Fruit fly (Drosophila melanogaster) whole organism, prepupa: ENCODE data around the gene Fuca.
A peak's percentile ranks its signal among the peaks of the same experiment; 100 is the strongest.

Experiments used
- Blimp-1 ChIP-seq: fragments of 200-800 bp; sonication (Bioruptor generic); optimal IDR thresholded peaks from 3 replicates; lab custom pipeline; 2017; ENCODE audit warnings: missing biosample characterization, missing genetic modification characterization, mild to moderate bottlenecking, moderate library complexity, missing genetic modification reagents
- CG16779 ChIP-seq: fragments of 200-800 bp; sonication (Bioruptor generic); optimal IDR thresholded peaks from 3 replicates; lab custom pipeline; 2017; ENCODE audit warnings: missing biosample characterization, mild to moderate bottlenecking, missing genetic modification characterization
- CG3032 ChIP-seq: fragments of 200-800 bp; optimal IDR thresholded peaks from 2 replicates; lab custom pipeline; 2019; ENCODE audit warnings: missing biosample characterization, mild to moderate bottlenecking, missing genetic modification characterization, moderate library complexity
- CG4318 ChIP-seq: fragments of 200-800 bp; sonication (Bioruptor generic); optimal IDR thresholded peaks from 3 replicates; lab custom pipeline; 2017; ENCODE audit warnings: missing biosample characterization, mild to moderate bottlenecking, missing genetic modification characterization
- CG9139 ChIP-seq: fragments of 200-800 bp; sonication (Bioruptor generic); optimal IDR thresholded peaks from 3 replicates; lab custom pipeline; 2017; ENCODE audit warnings: missing biosample characterization, mild to moderate bottlenecking, missing genetic modification characterization
- Eip75B ChIP-seq: fragments of 200-800 bp; sonication (Bioruptor generic); optimal IDR thresholded peaks from 3 replicates; lab custom pipeline; 2016; ENCODE audit warnings: missing biosample characterization, missing genetic modification characterization
- Eip93F ChIP-seq: fragments of 200-800 bp; sonication (Bioruptor generic); optimal IDR thresholded peaks from 2 replicates; lab custom pipeline; 2016; ENCODE audit warnings: missing biosample characterization, mild to moderate bottlenecking, missing genetic modification characterization
- Hr39 ChIP-seq: fragments of 200-800 bp; sonication (Bioruptor generic); optimal IDR thresholded peaks from 2 replicates; lab custom pipeline; 2016; ENCODE audit warnings: missing biosample characterization, missing genetic modification characterization
- Lpt ChIP-seq: fragments of 200-800 bp; sonication (Bioruptor generic); optimal IDR thresholded peaks from 3 replicates; lab custom pipeline; 2016; ENCODE audit warnings: missing biosample characterization, missing genetic modification characterization
- fd85E ChIP-seq: fragments of 200-800 bp; sonication (Bioruptor generic); optimal IDR thresholded peaks from 3 replicates; lab custom pipeline; 2016; ENCODE audit warnings: missing biosample characterization, missing genetic modification characterization
- fkh ChIP-seq: fragments of 200-800 bp; sonication (Bioruptor generic); optimal IDR thresholded peaks from 3 replicates; lab custom pipeline; 2017; ENCODE audit warnings: missing biosample characterization, mild to moderate bottlenecking, missing genetic modification characterization, moderate library complexity
- spab ChIP-seq: fragments of 200-800 bp; sonication (Bioruptor generic); optimal IDR thresholded peaks from 2 replicates; lab custom pipeline; 2017; ENCODE audit warnings: missing biosample characterization, mild to moderate bottlenecking, missing genetic modification characterization, missing genetic modification reagents
- ss ChIP-seq, 2 experiments: fragments of 200-800 bp; sonication (Bioruptor generic); optimal IDR thresholded peaks; 2 replicates in 1 of 2; 3 replicates in 1 of 2; lab custom pipeline; 2017 to 2018; ENCODE audit warnings: mild to moderate bottlenecking in 2 of 2, missing biosample characterization in 2 of 2, missing genetic modification characterization in 2 of 2, moderate library complexity in 1 of 2

dm6 chr3L:11555662-11556460 is 33.3 kb upstream of the Fuca start:
- no peak for TF ChIP-seq CG16779 (tag; lab: Kevin White, UChicago)
- TF ChIP-seq spab (GFP tag; lab: Kevin White, UChicago) = peak; percentile 48
- TF ChIP-seq CG4318 (GFP tag; lab: Kevin White, UChicago) = peak; percentile 67
- TF ChIP-seq fd85E (GFP tag; lab: Kevin White, UChicago) = no peak
- TF ChIP-seq Lpt (GFP tag; lab: Kevin White, UChicago) = peak; percentile 68
- no peak for TF ChIP-seq Hr39 (GFP tag; lab: Kevin White, UChicago)
- peak; percentile 80 for TF ChIP-seq fkh
- no peak for TF ChIP-seq Blimp-1
- peak; percentile 49 for TF ChIP-seq CG3032
- peak; percentile 40 for TF ChIP-seq CG9139
- peak; percentile 28 for TF ChIP-seq Eip75B (GFP tag; lab: Kevin White, UChicago)
- no peak for TF ChIP-seq Eip93F (GFP tag; lab: Kevin White, UChicago)
- TF ChIP-seq ss (GFP tag; optimal IDR thresholded peaks at IDR 0.05; lab: Kevin White, UChicago) = peak; percentile 65 to 91
